Worm (Caenorhabditis elegans) whole organism, L1 larva: Measurements from ENCODE around the gene jnk-1.

ENCODE experiments used
- C04F5.9 ChIP-seq: sonication (generic microtip); optimal IDR thresholded peaks from 2 replicates; lab custom pipeline; 2016; ENCODE audit warnings: missing genetic modification characterization, missing compliant biosample characterization
- Y116A8C.19 ChIP-seq: sonication (generic microtip); optimal IDR thresholded peaks from 2 replicates; lab custom pipeline; 2016; ENCODE audit warnings: missing compliant biosample characterization, missing genetic modification characterization, borderline replicate concordance
- ceh-90 ChIP-seq: sonication (generic microtip); optimal IDR thresholded peaks from 2 replicates; lab custom pipeline; 2016; ENCODE audit warnings: missing genetic modification characterization, missing compliant biosample characterization
- ces-1 ChIP-seq: fragments of 150-350 bp; optimal IDR thresholded peaks from 2 replicates; lab custom pipeline; 2014; ENCODE audit warnings: missing biosample characterization, missing genetic modification reagents, missing genetic modification characterization
- efl-1 ChIP-seq, 4 experiments: fragments of 150-350 bp; optimal IDR thresholded peaks in 3 of 4; peaks in 1 of 4; 1 replicate in 1 of 4; 2 replicates in 3 of 4; lab custom pipeline; 2014; ENCODE audit warnings: missing biosample characterization in 2 of 4, missing genetic modification characterization in 2 of 4, missing genetic modification reagents in 2 of 4
- egl-27 ChIP-seq, 2 experiments: fragments of 150-350 bp in 1 of 2; sonication (generic microtip); optimal IDR thresholded peaks; 3 replicates each; lab custom pipeline; 2017 to 2018; ENCODE audit warnings: missing biosample characterization in 2 of 2, missing genetic modification characterization in 2 of 2, missing genetic modification reagents in 2 of 2
- fkh-8 ChIP-seq: sonication (generic microtip); optimal IDR thresholded peaks from 2 replicates; lab custom pipeline; 2016; ENCODE audit warnings: mild to moderate bottlenecking, missing genetic modification characterization, missing compliant biosample characterization
- fos-1 ChIP-seq: fragments of 150-350 bp; optimal IDR thresholded peaks from 2 replicates; lab custom pipeline; 2014; ENCODE audit warnings: missing biosample characterization, missing genetic modification characterization
- hlh-4 ChIP-seq: sonication (generic microtip); optimal IDR thresholded peaks from 2 replicates; lab custom pipeline; 2016; ENCODE audit warnings: mild to moderate bottlenecking, missing genetic modification characterization, missing compliant biosample characterization
- irx-1 ChIP-seq: sonication (generic microtip); optimal IDR thresholded peaks from 2 replicates; lab custom pipeline; 2016; ENCODE audit warnings: missing genetic modification characterization, missing compliant biosample characterization
- lin-14 ChIP-seq: fragments of 200-800 bp; sonication (Bioruptor generic); optimal IDR thresholded peaks from 2 replicates; lab custom pipeline; 2018; ENCODE audit warnings: mild to moderate bottlenecking, missing genetic modification characterization, moderate library complexity, missing compliant biosample characterization
- lin-35 ChIP-seq, 2 experiments: fragments of 150-350 bp; optimal IDR thresholded peaks; 2 replicates each; lab custom pipeline; 2014; ENCODE audit warnings: missing biosample characterization in 2 of 2, missing genetic modification characterization in 2 of 2, missing genetic modification reagents in 2 of 2
- lsy-2 ChIP-seq, 2 experiments: fragments of 150-350 bp; optimal IDR thresholded peaks; 2 replicates each; lab custom pipeline; 2014; ENCODE audit warnings: missing biosample characterization in 2 of 2, missing genetic modification characterization in 2 of 2
- mab-9 ChIP-seq: fragments of 200-800 bp; sonication (Bioruptor generic); IDR thresholded peaks from 2 replicates; pipeline ENCODE4 v1.3.6; 2022; ENCODE audit warnings: missing genetic modification reagents, missing genetic modification characterization, missing compliant biosample characterization
- mdl-1 ChIP-seq, 2 experiments: fragments of 150-350 bp; optimal IDR thresholded peaks; 2 replicates each; lab custom pipeline; 2014 to 2017; ENCODE audit warnings: missing biosample characterization in 2 of 2, missing genetic modification characterization in 2 of 2, inconsistent platforms in 1 of 2
- mef-2 ChIP-seq: fragments of 150-350 bp; optimal IDR thresholded peaks from 2 replicates; lab custom pipeline; 2014; ENCODE audit warnings: missing biosample characterization, missing genetic modification characterization
- nhr-28 ChIP-seq: fragments of 150-350 bp; optimal IDR thresholded peaks from 2 replicates; lab custom pipeline; 2014; ENCODE audit warnings: missing biosample characterization, missing genetic modification characterization
- nhr-71 ChIP-seq: sonication (generic microtip); optimal IDR thresholded peaks from 2 replicates; lab custom pipeline; 2016; ENCODE audit warnings: mild to moderate bottlenecking, missing genetic modification characterization, moderate library complexity, missing compliant biosample characterization
- nhr-84 ChIP-seq: sonication (generic microtip); optimal IDR thresholded peaks from 2 replicates; lab custom pipeline; 2017; ENCODE audit warnings: missing biosample characterization, missing genetic modification characterization
- nhr-85 ChIP-seq: sonication (generic microtip); peaks from one replicate; lab custom pipeline; 2016; ENCODE audit warnings: missing genetic modification characterization, inconsistent platforms, missing compliant biosample characterization
- pag-3 ChIP-seq: sonication (generic microtip); optimal IDR thresholded peaks from 2 replicates; lab custom pipeline; 2017; ENCODE audit warnings: missing genetic modification characterization, mild to moderate bottlenecking, missing compliant biosample characterization, antibody characterized with exemption, borderline replicate concordance; ENCODE audit not compliant: insufficient read depth
- skn-1 ChIP-seq: fragments of 150-350 bp; optimal IDR thresholded peaks from 2 replicates; lab custom pipeline; 2014; ENCODE audit warnings: missing biosample characterization, missing genetic modification characterization
- sox-4 ChIP-seq: sonication (generic microtip); optimal IDR thresholded peaks from 2 replicates; lab custom pipeline; 2016; ENCODE audit warnings: missing genetic modification characterization, missing compliant biosample characterization
- sup-37 ChIP-seq: fragments of 200-800 bp; sonication (Bioruptor generic); optimal IDR thresholded peaks from 2 replicates; lab custom pipeline; 2018; ENCODE audit warnings: mild to moderate bottlenecking, missing genetic modification characterization, missing compliant biosample characterization
- unc-98 ChIP-seq: fragments of 200-800 bp; sonication (Bioruptor generic); IDR thresholded peaks from 2 replicates; pipeline ENCODE4 v1.3.6; 2022; ENCODE audit warnings: missing genetic modification characterization, missing compliant biosample characterization
- vab-15 ChIP-seq: sonication (generic microtip); optimal IDR thresholded peaks from 2 replicates; lab custom pipeline; 2017; ENCODE audit warnings: missing genotype, mild to moderate bottlenecking, missing genetic modification characterization, missing compliant biosample characterization
- xbp-1 ChIP-seq: sonication (generic microtip); optimal IDR thresholded peaks from 2 replicates; lab custom pipeline; 2016; ENCODE audit warnings: missing genetic modification characterization, missing compliant biosample characterization
- zip-4 ChIP-seq: fragments of 200-800 bp; sonication (Bioruptor generic); optimal IDR thresholded peaks from 2 replicates; lab custom pipeline; 2018; ENCODE audit warnings: mild to moderate bottlenecking, missing genetic modification characterization, moderate library complexity, missing compliant biosample characterization
- ztf-11 ChIP-seq, 2 experiments: sonication (generic microtip); optimal IDR thresholded peaks; 2 replicates each; lab custom pipeline; 2016 to 2017; ENCODE audit warnings: missing genetic modification characterization in 2 of 2, missing biosample characterization in 1 of 2, missing compliant biosample characterization in 1 of 2

Gene jnk-1

ce11 chrIV:6919318-6919717 lies 38.1 kb upstream of the jnk-1 start, which contains the start of gene ruvb-2 (continued):
- TF ChIP-seq lin-35 (GFP tag; optimal IDR thresholded peaks at IDR 0.05; lab: Kevin White, UChicago), result peak; percentile 91 to 95
- TF ChIP-seq fos-1 (tag; lab: Kevin White, UChicago), result peak; percentile 69
- peak; percentile 65; the same call in 1 of the 2 replicates for TF ChIP-seq mab-9 (GFP tag; lab: Robert Waterston, UW)
- TF ChIP-seq hlh-4 (tag; lab: Kevin White, UChicago), result no peak
- TF ChIP-seq lin-14 (GFP tag; lab: Kevin White, UChicago), result peak; percentile 93

ce11 chrIV:6920063-6920462 lies 37.4 kb upstream of the jnk-1 start, which contains the start of gene T22D1.18:
Gene T22D1.18 (minus strand): TSS chrIV:6920163.
- TF ChIP-seq nhr-85 (tag; lab: Kevin White, UChicago) (peak; percentile 67), ceh-90 (tag; lab: Kevin White, UChicago) (no peak), zip-4 (GFP tag; lab: Kevin White, UChicago) (no peak)

ce11 chrIV:6923070-6923469 lies 34.4 kb upstream of the jnk-1 start, which contains the start of gene T22D1.1:
Gene T22D1.1 (plus strand): TSS chrIV:6923370.
- TF ChIP-seq ces-1 (GFP tag; lab: Kevin White, UChicago), result no peak
- no peak for TF ChIP-seq fos-1 (tag; lab: Kevin White, UChicago)
- TF ChIP-seq Y116A8C.19 (tag; lab: Kevin White, UChicago), result no peak
- TF ChIP-seq irx-1, result no peak
- TF ChIP-seq nhr-28 (tag; lab: Kevin White, UChicago), result no peak
- TF ChIP-seq egl-27 (tag; optimal IDR thresholded peaks at IDR 0.05; lab: Kevin White, UChicago), result no peak
- TF ChIP-seq fkh-8 (tag; lab: Kevin White, UChicago), result no peak
- TF ChIP-seq skn-1 (tag; lab: Kevin White, UChicago), result no peak
- TF ChIP-seq sox-4 (tag; lab: Kevin White, UChicago), result no peak
- no peak for TF ChIP-seq efl-1 (optimal IDR thresholded peaks at IDR 0.05; lab: Kevin White, UChicago)
- TF ChIP-seq efl-1 (GFP tag; optimal IDR thresholded peaks at IDR 0.05 in 1 of 2; lab: Kevin White, UChicago), result no peak
- no peak for TF ChIP-seq mef-2 (tag; lab: Kevin White, UChicago)
- TF ChIP-seq ztf-11 (tag; optimal IDR thresholded peaks at IDR 0.05; lab: Kevin White, UChicago), result no peak
- no peak for TF ChIP-seq nhr-71 (tag; lab: Kevin White, UChicago)
- no peak for TF ChIP-seq lin-35 (GFP tag; optimal IDR thresholded peaks at IDR 0.05; lab: Kevin White, UChicago)

- TF ChIP-seq efl-1 (optimal IDR thresholded peaks at IDR 0.05; lab: Kevin White, UChicago) (no peak), efl-1 (GFP tag; optimal IDR thresholded peaks at IDR 0.05 in 1 of 2; lab: Kevin White, UChicago) (peak in 1 of 2 experiments; percentile 17), xbp-1 (tag; lab: Kevin White, UChicago) (no peak), fkh-8 (tag; lab: Kevin White, UChicago) (no peak)
Measured at ce11 chrIV:6925520-6925919, 31.9 kb upstream of the jnk-1 start.

- TF ChIP-seq sup-37, result no peak
- no peak for TF ChIP-seq nhr-84 (tag; lab: Kevin White, UChicago)
- no peak for TF ChIP-seq ztf-11 (tag; optimal IDR thresholded peaks at IDR 0.05; lab: Kevin White, UChicago)
- TF ChIP-seq mdl-1 (tag; optimal IDR thresholded peaks at IDR 0.05; lab: Kevin White, UChicago), result no peak
- no peak for TF ChIP-seq fos-1 (tag; lab: Kevin White, UChicago)
- TF ChIP-seq C04F5.9 (tag; lab: Kevin White, UChicago), result no peak
- TF ChIP-seq egl-27 (tag; optimal IDR thresholded peaks at IDR 0.05; lab: Kevin White, UChicago), result no peak
- TF ChIP-seq ceh-90 (tag; lab: Kevin White, UChicago), result no peak
- TF ChIP-seq lsy-2 (tag; optimal IDR thresholded peaks at IDR 0.05; lab: Kevin White, UChicago), result no peak
- TF ChIP-seq, all 84 proteins: peak for 0
Measured at ce11 chrIV:6928417-6928816, 29.0 kb upstream of the jnk-1 start, which contains the start of gene cest-6. Gene cest-6 (minus strand): TSS chrIV:6928517.

- no peak for TF ChIP-seq unc-98 (GFP tag; lab: Robert Waterston, UW)
- TF ChIP-seq vab-15 (tag; lab: Kevin White, UChicago), result no peak
- TF ChIP-seq lin-35 (GFP tag; optimal IDR thresholded peaks at IDR 0.05; lab: Kevin White, UChicago), result no peak
- no peak for TF ChIP-seq xbp-1 (tag; lab: Kevin White, UChicago)
- no peak for TF ChIP-seq pag-3 (tag; lab: Kevin White, UChicago)
- TF ChIP-seq, all 84 proteins: peak for 0
Measured at ce11 chrIV:6937548-6937947, 19.9 kb upstream of the jnk-1 start, which contains the start of gene npr-12. Gene npr-12 (minus strand): TSS chrIV:6937648.
